Fruit fly (Drosophila melanogaster) whole organism, embryonic: ENCODE data around the gene CG13039.

Experiments
- Adf1 ChIP-seq: fragments of 200-800 bp; sonication (Bioruptor generic); IDR thresholded peaks from 2 replicates; pipeline ENCODE4 v1.3.6; 2022; ENCODE audit warnings: missing biosample characterization, missing genetic modification characterization
- Bgb ChIP-seq: fragments of 200-800 bp; sonication (Bioruptor generic); IDR thresholded peaks from 2 replicates; pipeline ENCODE4 v1.3.6; 2022; ENCODE audit warnings: missing biosample characterization, missing genetic modification characterization; ENCODE audit not compliant: partially characterized antibody
- CG10543 ChIP-seq: fragments of 200-800 bp; sonication (Bioruptor generic); optimal IDR thresholded peaks from 3 replicates; lab custom pipeline; 2017; ENCODE audit warnings: missing biosample characterization, mild to moderate bottlenecking, missing genetic modification characterization, moderate library complexity
- CG11560 ChIP-seq: fragments of 200-800 bp; sonication (Bioruptor generic); IDR thresholded peaks from 3 replicates; pipeline ENCODE4 v1.3.6; 2022; ENCODE audit warnings: missing biosample characterization, missing genetic modification characterization
- CG12071 ChIP-seq: fragments of 200-800 bp; sonication (Bioruptor generic); optimal IDR thresholded peaks from 3 replicates; lab custom pipeline; 2018; ENCODE audit warnings: missing biosample characterization, mild to moderate bottlenecking, missing genetic modification characterization
- CG12659 ChIP-seq: fragments of 200-800 bp; sonication (Bioruptor generic); optimal IDR thresholded peaks from 3 replicates; lab custom pipeline; 2017; ENCODE audit warnings: mild to moderate bottlenecking, missing biosample characterization, missing genetic modification reagents, missing genetic modification characterization
- CG12769 ChIP-seq: fragments of 200-800 bp; sonication (Bioruptor generic); optimal IDR thresholded peaks from 2 replicates; lab custom pipeline; 2019; ENCODE audit warnings: missing biosample characterization, mild to moderate bottlenecking, missing genetic modification characterization, moderate library complexity
- CG2120 ChIP-seq: fragments of 200-800 bp; sonication (Bioruptor generic); optimal IDR thresholded peaks from 3 replicates; lab custom pipeline; 2016; ENCODE audit warnings: missing biosample characterization, missing genetic modification characterization
- CG2202 ChIP-seq: fragments of 200-800 bp; sonication (Bioruptor generic); optimal IDR thresholded peaks from 2 replicates; lab custom pipeline; 2018; ENCODE audit warnings: missing biosample characterization, mild to moderate bottlenecking, missing genetic modification characterization
- CG32532 ChIP-seq: fragments of 200-800 bp; sonication (Bioruptor generic); IDR thresholded peaks from 2 replicates; pipeline ENCODE4 v1.3.6; 2022; ENCODE audit warnings: missing biosample characterization, missing genetic modification characterization
- CG3281 ChIP-seq: fragments of 200-800 bp; sonication (Bioruptor generic); optimal IDR thresholded peaks from 3 replicates; lab custom pipeline; 2017; ENCODE audit warnings: missing biosample characterization, mild to moderate bottlenecking, missing genetic modification characterization
- CG34376 ChIP-seq: fragments of 200-800 bp; sonication (Bioruptor generic); optimal IDR thresholded peaks from 2 replicates; lab custom pipeline; 2018; ENCODE audit warnings: missing biosample characterization, mild to moderate bottlenecking, missing genetic modification characterization
- CG3847 ChIP-seq: fragments of 200-800 bp; sonication (Bioruptor generic); IDR thresholded peaks from 2 replicates; pipeline ENCODE4 v1.3.6; 2022; ENCODE audit warnings: missing biosample characterization, missing genetic modification characterization
- CG43689 ChIP-seq: fragments of 200-800 bp; sonication (Bioruptor generic); IDR thresholded peaks from 2 replicates; pipeline ENCODE4 v1.3.6; 2022; ENCODE audit warnings: missing biosample characterization, missing genetic modification characterization
- CG4854 ChIP-seq: fragments of 200-800 bp; sonication (Bioruptor generic); optimal IDR thresholded peaks from 2 replicates; lab custom pipeline; 2016; ENCODE audit warnings: missing biosample characterization, missing genetic modification characterization, inconsistent platforms
- CG8290 ChIP-seq, 3 experiments: fragments of 200-800 bp; sonication (Bioruptor generic); optimal IDR thresholded peaks; 2 replicates each; lab custom pipeline; 2016 to 2019; ENCODE audit warnings: missing biosample characterization in 3 of 3, missing genetic modification characterization in 3 of 3, mild to moderate bottlenecking in 2 of 3, moderate library complexity in 1 of 3
- CG8359 ChIP-seq: fragments of 200-800 bp; sonication (Bioruptor generic); optimal IDR thresholded peaks from 2 replicates; lab custom pipeline; 2017; ENCODE audit warnings: missing biosample characterization, mild to moderate bottlenecking, missing genetic modification characterization, borderline replicate concordance
- CG9817 ChIP-seq: fragments of 200-800 bp; sonication (Bioruptor generic); optimal IDR thresholded peaks from 2 replicates; lab custom pipeline; 2018; ENCODE audit warnings: missing biosample characterization, mild to moderate bottlenecking, missing genetic modification characterization, moderate library complexity
- Dad ChIP-seq: fragments of 200-800 bp; sonication (Bioruptor generic); optimal IDR thresholded peaks from 3 replicates; lab custom pipeline; 2016; ENCODE audit warnings: missing biosample characterization, missing genetic modification characterization
- E2f2 ChIP-seq: fragments of 200-800 bp; sonication (Bioruptor generic); IDR thresholded peaks from 2 replicates; pipeline ENCODE4 v1.3.6; 2022; ENCODE audit warnings: missing biosample characterization, missing genetic modification characterization
- Fer3 ChIP-seq: fragments of 200-800 bp; sonication (Bioruptor generic); optimal IDR thresholded peaks from 2 replicates; lab custom pipeline; 2018; ENCODE audit warnings: missing biosample characterization, mild to moderate bottlenecking, missing genetic modification characterization, moderate library complexity
- GATAe ChIP-seq: fragments of 200-800 bp; sonication (Bioruptor generic); conservative IDR thresholded peaks from 2 replicates; pipeline ENCODE4 v1.3.6; 2022; ENCODE audit warnings: missing biosample characterization, missing genetic modification characterization
- Gsc ChIP-seq: fragments of 200-800 bp; sonication (Bioruptor generic); IDR thresholded peaks from 2 replicates; pipeline ENCODE4 v1.3.6; 2022; ENCODE audit warnings: missing biosample characterization, missing genetic modification characterization
- Hand ChIP-seq: fragments of 200-800 bp; sonication (Bioruptor generic); optimal IDR thresholded peaks from 2 replicates; lab custom pipeline; 2017; ENCODE audit warnings: mild to moderate bottlenecking, missing biosample characterization, missing genetic modification reagents, missing genetic modification characterization
- Jarid2 ChIP-seq: fragments of 200-800 bp; sonication (Bioruptor generic); optimal IDR thresholded peaks from 3 replicates; lab custom pipeline; 2017; ENCODE audit warnings: mild to moderate bottlenecking, missing biosample characterization, missing genetic modification reagents, missing genetic modification characterization
- Med ChIP-seq: fragments of 200-800 bp; sonication (Bioruptor generic); peaks from one replicate; lab custom pipeline; 2016; ENCODE audit warnings: missing biosample characterization, missing genetic modification characterization, mild to moderate bottlenecking, inconsistent platforms, moderate library complexity
- PHDP ChIP-seq: fragments of 200-800 bp; sonication (Bioruptor generic); optimal IDR thresholded peaks from 3 replicates; lab custom pipeline; 2018; ENCODE audit warnings: missing biosample characterization, mild to moderate bottlenecking, missing genetic modification characterization, moderate library complexity
- Rfx ChIP-seq: fragments of 200-800 bp; sonication (Bioruptor generic); IDR thresholded peaks from 2 replicates; pipeline ENCODE4 v1.3.6; 2022; ENCODE audit warnings: missing biosample characterization, missing genetic modification characterization
- Ssrp ChIP-seq: fragments of 200-800 bp; sonication (Bioruptor generic); optimal IDR thresholded peaks from 2 replicates; lab custom pipeline; 2018; ENCODE audit warnings: missing biosample characterization, mild to moderate bottlenecking, missing genetic modification characterization, moderate library complexity
- amos ChIP-seq: fragments of 200-800 bp; sonication (Bioruptor generic); IDR thresholded peaks from 2 replicates; pipeline ENCODE4 v1.3.6; 2022; ENCODE audit warnings: missing biosample characterization, missing genetic modification characterization; ENCODE audit not compliant: partially characterized antibody
- ash1 ChIP-seq: fragments of 200-800 bp; sonication (Bioruptor generic); optimal IDR thresholded peaks from 2 replicates; lab custom pipeline; 2018; ENCODE audit warnings: missing biosample characterization, mild to moderate bottlenecking, missing genetic modification characterization
- bsh ChIP-seq, 2 experiments: fragments of 200-800 bp; sonication (Bioruptor generic); optimal IDR thresholded peaks; 2 replicates each; lab custom pipeline; 2017 to 2018; ENCODE audit warnings: mild to moderate bottlenecking in 2 of 2, missing biosample characterization in 2 of 2, missing genetic modification characterization in 2 of 2, moderate library complexity in 1 of 2
- caup ChIP-seq: fragments of 200-800 bp; sonication (Bioruptor generic); optimal IDR thresholded peaks from 3 replicates; lab custom pipeline; 2017; ENCODE audit warnings: missing biosample characterization, mild to moderate bottlenecking, missing genetic modification characterization, moderate library complexity; ENCODE audit not compliant: severe bottlenecking
- chn ChIP-seq: fragments of 200-800 bp; sonication (Bioruptor generic); optimal IDR thresholded peaks from 2 replicates; lab custom pipeline; 2016; ENCODE audit warnings: missing biosample characterization, missing genetic modification characterization
- ftz-f1 ChIP-seq: fragments of 200-800 bp; sonication (Bioruptor generic); optimal IDR thresholded peaks from 2 replicates; lab custom pipeline; 2016; ENCODE audit warnings: missing biosample characterization, missing genetic modification characterization
- lab ChIP-seq: fragments of 200-800 bp; sonication (Bioruptor generic); optimal IDR thresholded peaks from 3 replicates; lab custom pipeline; 2017; ENCODE audit warnings: missing biosample characterization, missing genetic modification characterization, mild to moderate bottlenecking, moderate library complexity, missing genetic modification reagents
- lilli ChIP-seq: fragments of 200-800 bp; sonication (Bioruptor generic); optimal IDR thresholded peaks from 3 replicates; lab custom pipeline; 2016; ENCODE audit warnings: missing biosample characterization, missing genetic modification characterization
- sens ChIP-seq: fragments of 200-800 bp; sonication (Bioruptor generic); peaks from one replicate; lab custom pipeline; 2016; ENCODE audit warnings: missing biosample characterization, missing genetic modification characterization
- sqz ChIP-seq: fragments of 200-800 bp; sonication (Bioruptor generic); optimal IDR thresholded peaks from 3 replicates; lab custom pipeline; 2018; ENCODE audit warnings: missing biosample characterization, mild to moderate bottlenecking, missing genetic modification characterization
- sug ChIP-seq: fragments of 200-800 bp; optimal IDR thresholded peaks from 2 replicates; lab custom pipeline; 2019; ENCODE audit warnings: missing biosample characterization, mild to moderate bottlenecking, missing genetic modification characterization, moderate library complexity
- toy ChIP-seq: fragments of 200-800 bp; sonication (Bioruptor generic); IDR thresholded peaks from 2 replicates; pipeline ENCODE4 v1.3.6; 2022; ENCODE audit warnings: missing biosample characterization, missing genetic modification characterization
- z ChIP-seq: fragments of 200-800 bp; sonication (Bioruptor generic); IDR thresholded peaks from 3 replicates; pipeline ENCODE4 v1.3.6; 2022; ENCODE audit warnings: missing biosample characterization, missing genetic modification characterization
- zfh1 ChIP-seq: fragments of 200-800 bp; sonication (Bioruptor generic); IDR thresholded peaks from 3 replicates; pipeline ENCODE4 v1.3.6; 2022; ENCODE audit warnings: missing biosample characterization, missing genetic modification characterization

CG13039 gene

dm6 chr3L:16361200-16361815 is 34.7 kb upstream of the CG13039 start (continued):
- TF ChIP-seq bsh (GFP tag; optimal IDR thresholded peaks at IDR 0.05; lab: Kevin White, UChicago) (peak in 1 of 2 experiments; percentile 89), CG4854 (GFP tag; lab: Kevin White, UChicago) (no peak), CG9817 (no peak), CG3847 (peak; percentile 7; the same call in 1 of the 2 replicates), CG43689 (GFP tag; lab: Robert Waterston, UW) (no peak)
- TF ChIP-seq, all 482 proteins: peak for 9

- TF ChIP-seq Med (GFP tag; lab: Kevin White, UChicago) (peak; percentile 53), CG34376 (no peak), CG12769 (tag; lab: Kevin White, UChicago) (peak; percentile 18), zfh1 (GFP tag; lab: Robert Waterston, UW) (no peak), CG11560 (tag; lab: Robert Waterston, UW) (no peak), CG3281 (GFP tag; lab: Kevin White, UChicago) (peak; percentile 2), lab (GFP tag; lab: Kevin White, UChicago) (peak; percentile 29), sens (GFP tag; lab: Kevin White, UChicago) (peak; percentile 56), toy (no peak), GATAe (GFP tag; lab: Robert Waterston, UW) (no peak), CG2202 (no peak), Gsc (GFP tag; lab: Robert Waterston, UW) (no peak), CG8290 (GFP tag; optimal IDR thresholded peaks at IDR 0.05; lab: Kevin White, UChicago) (no peak), CG8290 (tag; optimal IDR thresholded peaks at IDR 0.05; lab: Kevin White, UChicago) (peak in 1 of 2 experiments; percentile 7), Rfx (GFP tag; lab: Robert Waterston, UW) (peak; percentile 26; the same call in 1 of the 2 replicates), z (GFP tag; lab: Robert Waterston, UW) (peak; percentile 88; the same call in 2 of the 3 replicates), amos (peak; percentile 31; the same call in 1 of the 2 replicates)
Measured at dm6 chr3L:16359795-16360194, 33.2 kb upstream of the CG13039 start.

dm6 chr3L:16359219-16359748 is 32.7 kb upstream of the CG13039 start, which contains the start of gene ringer:
TSS of gene ringer (minus strand) at chr3L:16359428.
- TF ChIP-seq chn (no peak), CG8290 (GFP tag; optimal IDR thresholded peaks at IDR 0.05; lab: Kevin White, UChicago) (no peak), CG8290 (tag; optimal IDR thresholded peaks at IDR 0.05; lab: Kevin White, UChicago) (peak in 1 of 2 experiments; percentile 52), ash1 (GFP tag; lab: Kevin White, UChicago) (no peak), Dad (GFP tag; lab: Kevin White, UChicago) (no peak), CG12659 (GFP tag; lab: Kevin White, UChicago) (peak; percentile 8), CG34376 (peak; percentile 35), Jarid2 (GFP tag; lab: Kevin White, UChicago) (peak; percentile 29), lilli (GFP tag; lab: Kevin White, UChicago) (peak; percentile 31), CG12071 (GFP tag; lab: Kevin White, UChicago) (peak; percentile 0), z (GFP tag; lab: Robert Waterston, UW) (peak; percentile 86; the same call in 1 of the 3 replicates), CG10543 (GFP tag; lab: Kevin White, UChicago) (peak; percentile 9), Med (GFP tag; lab: Kevin White, UChicago) (peak; percentile 58), sug (tag; lab: Kevin White, UChicago) (peak; percentile 25), bsh (GFP tag; optimal IDR thresholded peaks at IDR 0.05; lab: Kevin White, UChicago) (no peak), Adf1 (GFP tag; lab: Robert Waterston, UW) (peak; percentile 8; the same call in 1 of the 2 replicates), CG8359 (no peak), Ssrp (tag; lab: Kevin White, UChicago) (no peak), E2f2 (GFP tag; lab: Robert Waterston, UW) (no peak), sqz (GFP tag; lab: Kevin White, UChicago) (no peak), PHDP (tag; lab: Kevin White, UChicago) (no peak), lab (GFP tag; lab: Kevin White, UChicago) (peak; percentile 12), caup (GFP tag; lab: Kevin White, UChicago) (peak; percentile 1), Bgb (GFP tag; lab: Robert Waterston, UW) (peak; percentile 21; the same call in 1 of the 2 replicates), Hand (GFP tag; lab: Kevin White, UChicago) (no peak), CG2120 (GFP tag; lab: Kevin White, UChicago) (peak; percentile 29), CG3281 (GFP tag; lab: Kevin White, UChicago) (peak; percentile 27), ftz-f1 (GFP tag; lab: Kevin White, UChicago) (peak; percentile 9), CG32532 (peak; percentile 34; the same call in 1 of the 2 replicates), Fer3 (tag; lab: Kevin White, UChicago) (peak; percentile 6)
